Fruit fly (Drosophila melanogaster) ovary, adult (tissue): ENCODE measurements around the gene CG33673.
A peak's percentile ranks its signal among the peaks of the same experiment; 100 is the strongest.

ENCODE experiments used
- CG17801 ChIP-seq: fragments of 200-800 bp; optimal IDR thresholded peaks from 2 replicates; lab custom pipeline; 2019; ENCODE audit warnings: missing biosample characterization, mild to moderate bottlenecking, missing genetic modification characterization, moderate library complexity; ENCODE audit not compliant: partially characterized antibody

Gene CG33673

dm6 chr2L:1923846-1924245 is 22.7 kb downstream of the CG33673 start:
- no peak for TF ChIP-seq CG17801 (GFP tag; lab: Kevin White, UChicago)

- TF ChIP-seq CG17801 (GFP tag; lab: Kevin White, UChicago): no peak
Measured at dm6 chr2L:1916461-1916860, 30.1 kb downstream of the CG33673 start.

- TF ChIP-seq CG17801 (GFP tag; lab: Kevin White, UChicago): no peak
Measured at dm6 chr2L:1913047-1913760, 33.3 kb downstream of the CG33673 start.

dm6 chr2L:1912489-1912888 is 34.0 kb downstream of the CG33673 start:
- peak; percentile 0 for TF ChIP-seq CG17801 (GFP tag; lab: Kevin White, UChicago)

- TF ChIP-seq CG17801 (GFP tag; lab: Kevin White, UChicago): peak; percentile 53
Measured at dm6 chr2L:1911316-1911873, 35.1 kb downstream of the CG33673 start.

dm6 chr2L:1909681-1910080 is 36.8 kb downstream of the CG33673 start:
- peak; percentile 13 for TF ChIP-seq CG17801 (GFP tag; lab: Kevin White, UChicago)

- no peak for TF ChIP-seq CG17801 (GFP tag; lab: Kevin White, UChicago)
Measured at dm6 chr2L:1907098-1907497, 39.4 kb downstream of the CG33673 start.

dm6 chr2L:1906326-1906725 is 40.2 kb downstream of the CG33673 start:
- TF ChIP-seq CG17801 (GFP tag; lab: Kevin White, UChicago): no peak

- no peak for TF ChIP-seq CG17801 (GFP tag; lab: Kevin White, UChicago)
Measured at dm6 chr2L:1902904-1903303, 43.6 kb downstream of the CG33673 start.

dm6 chr2L:1902243-1902642 is 44.3 kb downstream of the CG33673 start:
- no peak for TF ChIP-seq CG17801 (GFP tag; lab: Kevin White, UChicago)

dm6 chr2L:1901269-1901668 is 45.3 kb downstream of the CG33673 start:
- TF ChIP-seq CG17801 (GFP tag; lab: Kevin White, UChicago): no peak
